Worm (Caenorhabditis elegans): ENCODE measurements around the gene lat-1.

DNA sequence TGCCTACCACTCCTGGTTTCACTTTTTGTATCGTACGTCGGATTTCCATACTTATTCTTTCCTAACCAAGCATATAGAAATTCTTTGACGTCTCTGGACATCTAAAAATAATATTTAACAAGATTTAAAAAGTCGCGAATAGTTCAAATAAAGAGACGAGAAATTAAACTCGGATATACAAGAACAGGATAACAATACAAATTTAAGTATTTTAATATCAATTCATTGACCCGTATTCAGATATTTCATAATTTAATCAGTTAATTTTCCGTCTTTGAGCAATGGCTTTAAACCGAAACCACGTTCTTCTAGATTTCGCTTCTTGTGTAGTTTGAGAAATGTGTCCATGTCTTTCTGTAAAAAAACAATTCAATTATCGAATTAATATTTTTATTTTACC is 13.1 kb upstream of the lat-1 start, which contains the start of gene rha-1:
- TF ChIP-seq lin-26 (GFP tag; IDR thresholded peaks at IDR 0.05) (no peak), gei-17 (GFP tag; optimal IDR thresholded peaks at IDR 0.05) (no peak), hrde-1 (tag; optimal IDR thresholded peaks at IDR 0.05; ENCODE audit: borderline replicate concordance) (no peak), pbrm-1 (GFP tag; IDR thresholded peaks at IDR 0.05) (no peak), lir-1 (GFP tag; conservative IDR thresholded peaks at IDR 0.05) (no peak), ztf-18 (tag; optimal IDR thresholded peaks at IDR 0.05) (no peak), unc-62 (GFP tag; optimal IDR thresholded peaks at IDR 0.05) (no peak), ama-1 (optimal IDR thresholded peaks at IDR 0.05) (no peak), ama-1 (GFP tag; optimal IDR thresholded peaks at IDR 0.05) (no peak), K12H6.12 (tag; optimal IDR thresholded peaks at IDR 0.05) (no peak), ZK185.1 (tag; optimal IDR thresholded peaks at IDR 0.05; ENCODE audit: poor library complexity, severe bottlenecking) (no peak), F22D6.2 (tag; optimal IDR thresholded peaks at IDR 0.05) (no peak), sptf-2 (GFP tag; optimal IDR thresholded peaks at IDR 0.05) (no peak)

Data from whole organism, young adult.